Worm (Caenorhabditis elegans): ENCODE measurements around the gene mab-10.

DNA sequence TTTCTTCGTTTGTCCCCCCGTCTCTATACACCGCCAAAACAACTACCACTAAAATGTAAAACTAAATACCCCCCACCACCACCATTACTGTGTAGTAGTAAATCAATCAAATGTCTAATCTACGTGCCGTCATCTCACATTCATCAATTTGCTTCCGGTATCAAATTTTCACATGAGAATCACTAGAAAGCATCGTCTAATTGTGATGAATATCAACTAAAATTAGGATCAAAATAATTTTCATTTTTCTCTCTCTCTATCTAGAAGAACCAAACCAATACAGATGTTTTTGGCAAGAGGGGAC, 18.9 kb downstream of the mab-10 start:
- peak; percentile 20 for TF ChIP-seq nhr-25 (tag; optimal IDR thresholded peaks at IDR 0.05; ENCODE audit: borderline replicate concordance, insufficient read depth)
- no peak for TF ChIP-seq hlh-30 (tag; optimal IDR thresholded peaks at IDR 0.05; ENCODE audit: insufficient read depth)
- no peak for TF ChIP-seq nhr-76 (tag; optimal IDR thresholded peaks at IDR 0.05)
- TF ChIP-seq arid-1 (GFP tag; conservative IDR thresholded peaks at IDR 0.05), result no peak
- peak in 1 of 2 experiments; percentile 19 for TF ChIP-seq lsy-2 (tag; optimal IDR thresholded peaks at IDR 0.05)
- TF ChIP-seq Y75B8A.6 (GFP tag; IDR thresholded peaks at IDR 0.05), result no peak
- peak in 1 of 2 experiments; percentile 69 for TF ChIP-seq unc-62 (GFP tag; optimal IDR thresholded peaks at IDR 0.05 in 1 of 2)
- no peak for TF ChIP-seq unc-62 (tag; optimal IDR thresholded peaks at IDR 0.05)
- no peak for TF ChIP-seq egl-27 (tag; optimal IDR thresholded peaks at IDR 0.05)
- no peak for TF ChIP-seq dmd-6 (GFP tag; IDR thresholded peaks at IDR 0.05)
- no peak for TF ChIP-seq lin-1 (GFP tag; IDR thresholded peaks at IDR 0.05)
